Fruit fly (Drosophila melanogaster): ENCODE measurements around the gene CG4502.
A peak's percentile ranks its signal among the peaks of the same experiment; 100 is the strongest.

CG4502 gene

dm6 chr2L:7181978-7182392 lies 22.1 kb downstream of the CG4502 start, which contains the start of gene MICU1 (continued):
- TF ChIP-seq danr (GFP tag; IDR thresholded peaks at IDR 0.05) (no peak), chinmo (GFP tag; IDR thresholded peaks at IDR 0.05; ENCODE audit: partially characterized antibody) (no peak), sens-2 (GFP tag; IDR thresholded peaks at IDR 0.05) (no peak), Optix (GFP tag; IDR thresholded peaks at IDR 0.05) (no peak), toy (GFP tag; IDR thresholded peaks at IDR 0.05) (no peak), CG9817 (tag; optimal IDR thresholded peaks at IDR 0.05) (no peak), mld (GFP tag; IDR thresholded peaks at IDR 0.05; ENCODE audit: partially characterized antibody) (no peak), Mes4 (GFP tag; optimal IDR thresholded peaks at IDR 0.05) (no peak), CG8478 (optimal IDR thresholded peaks at IDR 0.05) (no peak), usp (GFP tag; optimal IDR thresholded peaks at IDR 0.05) (no peak), E2f2 (GFP tag; IDR thresholded peaks at IDR 0.05) (peak; percentile 17; the same call in 1 of the 2 replicates), kni (GFP tag; optimal IDR thresholded peaks at IDR 0.05) (no peak), aop (GFP tag; IDR thresholded peaks at IDR 0.05) (no peak), MBD-R2 (GFP tag; IDR thresholded peaks at IDR 0.05) (peak; percentile 85), dati (GFP tag; IDR thresholded peaks at IDR 0.05) (no peak), BEAF-32 (GFP tag; optimal IDR thresholded peaks at IDR 0.05) (peak; percentile 34), CG13894 (tag; optimal IDR thresholded peaks at IDR 0.05) (no peak), CG2116 (GFP tag; optimal IDR thresholded peaks at IDR 0.05) (peak; percentile 44), Side (GFP tag; optimal IDR thresholded peaks at IDR 0.05) (no peak), CG18262 (tag; optimal IDR thresholded peaks at IDR 0.05) (no peak), grn (GFP tag; optimal IDR thresholded peaks at IDR 0.05) (no peak), CG17912 (GFP tag; optimal IDR thresholded peaks at IDR 0.05) (no peak), klu (GFP tag; IDR thresholded peaks at IDR 0.05) (no peak), amos (GFP tag; IDR thresholded peaks at IDR 0.05; ENCODE audit: partially characterized antibody) (no peak), CG10209 (GFP tag; optimal IDR thresholded peaks at IDR 0.05) (no peak), D19B (GFP tag; optimal IDR thresholded peaks at IDR 0.05) (no peak), Oaz (GFP tag; IDR thresholded peaks at IDR 0.05) (no peak), grau (tag; optimal IDR thresholded peaks at IDR 0.05) (no peak), CG2678 (tag; optimal IDR thresholded peaks at IDR 0.05) (no peak), fd64A (GFP tag; optimal IDR thresholded peaks at IDR 0.05) (no peak), so (GFP tag; IDR thresholded peaks at IDR 0.05) (no peak), Sin3A (optimal IDR thresholded peaks at IDR 0.05) (no peak), gfzf (GFP tag; optimal IDR thresholded peaks at IDR 0.05) (peak; percentile 83), CG9437 (GFP tag; optimal IDR thresholded peaks at IDR 0.05) (peak; percentile 11), Lhr (GFP tag; optimal IDR thresholded peaks at IDR 0.05) (peak; percentile 25), br (optimal IDR thresholded peaks at IDR 0.05) (no peak), sqz (GFP tag; optimal IDR thresholded peaks at IDR 0.05) (peak; percentile 43), lola (GFP tag; optimal IDR thresholded peaks at IDR 0.05) (no peak), fd96Cb (tag; optimal IDR thresholded peaks at IDR 0.05) (no peak), CG32532 (GFP tag; IDR thresholded peaks at IDR 0.05) (no peak), en (GFP tag; optimal IDR thresholded peaks at IDR 0.05) (no peak), Hey (tag; optimal IDR thresholded peaks at IDR 0.05) (no peak), CG18764 (GFP tag; optimal IDR thresholded peaks at IDR 0.05) (no peak), Blimp-1 (GFP tag; optimal IDR thresholded peaks at IDR 0.05) (no peak), zfh2 (GFP tag; optimal IDR thresholded peaks at IDR 0.05) (no peak), Bdp1 (GFP tag; optimal IDR thresholded peaks at IDR 0.05) (no peak), gsb (GFP tag; IDR thresholded peaks at IDR 0.05) (no peak), eve (GFP tag; optimal IDR thresholded peaks at IDR 0.05) (peak in 1 of 2 experiments; percentile 32), CG14710 (tag; optimal IDR thresholded peaks at IDR 0.05) (peak; percentile 80), exex (tag; optimal IDR thresholded peaks at IDR 0.05) (no peak), CG12219 (GFP tag; optimal IDR thresholded peaks at IDR 0.05) (no peak), CG11723 (GFP tag; optimal IDR thresholded peaks at IDR 0.05) (no peak), rib (GFP tag; IDR thresholded peaks at IDR 0.05) (no peak)
